Fruit fly (Drosophila melanogaster): ENCODE measurements around the gene CG9806.

- TF ChIP-seq CTCF (optimal IDR thresholded peaks at IDR 0.05) (peak; percentile 55 to 80), CG8478 (optimal IDR thresholded peaks at IDR 0.05) (no peak)
Measured at dm6 chrX:10642233-10642751, 15.4 kb upstream of the CG9806 start.

Measured in S2 (cell line).